Worm (Caenorhabditis elegans): ENCODE data around the gene F08F8.7.

F08F8.7 gene

ce11 chrIII:7347049-7347448 is at the start of gene F08F8.7:
F08F8.7 (minus strand) TSS chrIII:7347149.
- TF ChIP-seq dao-5 (tag; optimal IDR thresholded peaks at IDR 0.05) (no peak), him-1 (tag; optimal IDR thresholded peaks at IDR 0.05) (no peak), W03F9.2 (tag; optimal IDR thresholded peaks at IDR 0.05) (no peak)

- TF ChIP-seq dao-5 (tag; optimal IDR thresholded peaks at IDR 0.05) (no peak), W03F9.2 (tag; optimal IDR thresholded peaks at IDR 0.05) (no peak), him-1 (tag; optimal IDR thresholded peaks at IDR 0.05) (no peak)
Observed at ce11 chrIII:7395354-7395753, 48.4 kb upstream of the F08F8.7 start, which contains the start of gene lgc-50. lgc-50 (minus strand) TSS chrIII:7395454.

ce11 chrIII:7387359-7387758 is 40.4 kb upstream of the F08F8.7 start:
- TF ChIP-seq dao-5 (tag; optimal IDR thresholded peaks at IDR 0.05) (no peak), him-1 (tag; optimal IDR thresholded peaks at IDR 0.05) (peak; percentile 88), W03F9.2 (tag; optimal IDR thresholded peaks at IDR 0.05) (no peak)

ce11 chrIII:7385929-7386328 is 39.0 kb upstream of the F08F8.7 start, which contains the start of gene trd-1:
trd-1 (plus strand) TSS chrIII:7386229.
- TF ChIP-seq dao-5 (tag; optimal IDR thresholded peaks at IDR 0.05) (no peak), W03F9.2 (tag; optimal IDR thresholded peaks at IDR 0.05) (no peak), him-1 (tag; optimal IDR thresholded peaks at IDR 0.05) (no peak)

- no peak for TF ChIP-seq him-1 (tag; optimal IDR thresholded peaks at IDR 0.05)
- no peak for TF ChIP-seq W03F9.2 (tag; optimal IDR thresholded peaks at IDR 0.05)
- no peak for TF ChIP-seq dao-5 (tag; optimal IDR thresholded peaks at IDR 0.05)
Observed at ce11 chrIII:7383733-7384132, 36.8 kb upstream of the F08F8.7 start, which contains the start of gene tbp-1. tbp-1 (plus strand) TSS chrIII:7384033.

- TF ChIP-seq W03F9.2 (tag; optimal IDR thresholded peaks at IDR 0.05) (peak; percentile 42), dao-5 (tag; optimal IDR thresholded peaks at IDR 0.05) (no peak), him-1 (tag; optimal IDR thresholded peaks at IDR 0.05) (no peak)
Observed at ce11 chrIII:7381546-7382171, 34.7 kb upstream of the F08F8.7 start, which contains the start of the genes hmg-4 and T20B12.3. hmg-4 (minus strand) TSS chrIII:7381596. T20B12.3 (plus strand) TSS chrIII:7382115.

ce11 chrIII:7380120-7380519 is 33.2 kb upstream of the F08F8.7 start:
- no peak for TF ChIP-seq W03F9.2 (tag; optimal IDR thresholded peaks at IDR 0.05)
- no peak for TF ChIP-seq him-1 (tag; optimal IDR thresholded peaks at IDR 0.05)
- TF ChIP-seq dao-5 (tag; optimal IDR thresholded peaks at IDR 0.05) = no peak

- TF ChIP-seq dao-5 (tag; optimal IDR thresholded peaks at IDR 0.05) = no peak
- no peak for TF ChIP-seq W03F9.2 (tag; optimal IDR thresholded peaks at IDR 0.05)
- TF ChIP-seq him-1 (tag; optimal IDR thresholded peaks at IDR 0.05) = no peak
Observed at ce11 chrIII:7378945-7379344, 32.0 kb upstream of the F08F8.7 start, which contains the start of gene T20B12.7. T20B12.7 (minus strand) TSS chrIII:7379045.

- TF ChIP-seq dao-5 (tag; optimal IDR thresholded peaks at IDR 0.05) (no peak), him-1 (tag; optimal IDR thresholded peaks at IDR 0.05) (no peak), W03F9.2 (tag; optimal IDR thresholded peaks at IDR 0.05) (no peak)
Observed at ce11 chrIII:7378522-7378921, 31.6 kb upstream of the F08F8.7 start.

ce11 chrIII:7376143-7376802 is 29.3 kb upstream of the F08F8.7 start:
- no peak for TF ChIP-seq W03F9.2 (tag; optimal IDR thresholded peaks at IDR 0.05)
- no peak for TF ChIP-seq him-1 (tag; optimal IDR thresholded peaks at IDR 0.05)
- TF ChIP-seq dao-5 (tag; optimal IDR thresholded peaks at IDR 0.05) = no peak

ce11 chrIII:7375434-7375833 is 28.5 kb upstream of the F08F8.7 start:
- TF ChIP-seq dao-5 (tag; optimal IDR thresholded peaks at IDR 0.05) (no peak), him-1 (tag; optimal IDR thresholded peaks at IDR 0.05) (no peak), W03F9.2 (tag; optimal IDR thresholded peaks at IDR 0.05) (no peak)

- TF ChIP-seq him-1 (tag; optimal IDR thresholded peaks at IDR 0.05) (no peak), W03F9.2 (tag; optimal IDR thresholded peaks at IDR 0.05) (no peak), dao-5 (tag; optimal IDR thresholded peaks at IDR 0.05) (no peak)
Observed at ce11 chrIII:7374681-7375271, 27.8 kb upstream of the F08F8.7 start, which contains the start of gene mml-1. mml-1 (minus strand) TSS chrIII:7374731.

- TF ChIP-seq dao-5 (tag; optimal IDR thresholded peaks at IDR 0.05) = no peak
- TF ChIP-seq W03F9.2 (tag; optimal IDR thresholded peaks at IDR 0.05) = no peak
- TF ChIP-seq him-1 (tag; optimal IDR thresholded peaks at IDR 0.05) = no peak
Observed at ce11 chrIII:7373802-7374435, 27.0 kb upstream of the F08F8.7 start.
